Worm (Caenorhabditis elegans): ENCODE measurements around the gene C18B10.6.

The C18B10.6 gene

DNA sequence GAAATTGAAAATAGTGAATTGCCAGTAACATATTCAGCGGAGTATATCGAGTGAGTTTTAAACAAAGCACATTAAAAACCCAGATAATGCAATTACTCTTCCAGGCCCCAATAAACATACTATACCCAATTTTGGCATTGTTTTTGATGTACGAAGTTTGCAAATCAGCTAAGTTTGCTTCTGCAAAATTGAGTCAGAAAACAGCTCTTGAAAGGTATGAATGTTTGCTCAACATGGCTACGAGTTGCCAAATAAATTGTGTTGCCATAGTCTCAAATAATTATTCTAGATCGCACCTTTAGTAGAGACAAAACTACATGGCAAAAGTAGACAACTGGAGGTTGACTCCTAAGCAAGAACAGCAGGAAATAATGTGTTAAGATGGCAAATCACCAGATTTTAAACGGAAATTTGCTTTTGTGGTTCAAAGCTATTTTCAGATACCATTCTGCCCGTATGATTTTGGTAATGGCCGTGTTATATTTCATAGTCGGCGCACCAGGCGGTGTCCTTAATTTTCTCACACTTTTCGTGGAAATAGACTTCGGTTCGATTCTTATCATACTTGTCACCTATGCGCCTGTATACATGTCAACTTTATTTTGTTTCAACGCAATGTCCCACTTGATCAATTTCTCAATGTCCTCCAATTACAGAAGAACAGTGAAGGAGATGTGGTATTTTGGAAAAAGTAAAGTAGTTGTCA lies 48.3 kb downstream of the C18B10.6 start:
- TF ChIP-seq dsc-1 (tag; optimal IDR thresholded peaks at IDR 0.05) (no peak), ztf-11 (tag; optimal IDR thresholded peaks at IDR 0.05) (no peak), lin-14 (GFP tag; optimal IDR thresholded peaks at IDR 0.05) (no peak), efl-1 (optimal IDR thresholded peaks at IDR 0.05) (no peak), efl-1 (GFP tag; optimal IDR thresholded peaks at IDR 0.05 in 1 of 2) (peak in 1 of 2 experiments; percentile 80), nhr-11 (tag; optimal IDR thresholded peaks at IDR 0.05) (no peak), nhr-90 (tag; optimal IDR thresholded peaks at IDR 0.05; ENCODE audit: poor library complexity) (peak; percentile 24), mdl-1 (tag; optimal IDR thresholded peaks at IDR 0.05) (no peak), fkh-4 (tag; optimal IDR thresholded peaks at IDR 0.05; ENCODE audit: borderline replicate concordance) (no peak), lin-35 (GFP tag; optimal IDR thresholded peaks at IDR 0.05) (no peak), unc-30 (tag; optimal IDR thresholded peaks at IDR 0.05) (no peak), elt-3 (tag; optimal IDR thresholded peaks at IDR 0.05) (peak in 1 of 6 experiments; percentile 35), elt-2 (tag; optimal IDR thresholded peaks at IDR 0.05) (peak; percentile 5), ama-1 (optimal IDR thresholded peaks at IDR 0.05) (peak; percentile 52), vab-15 (tag; optimal IDR thresholded peaks at IDR 0.05) (no peak), nhr-20 (tag; optimal IDR thresholded peaks at IDR 0.05) (peak; percentile 6), snu-23 (GFP tag; optimal IDR thresholded peaks at IDR 0.05) (peak; percentile 44), lin-13 (GFP tag; optimal IDR thresholded peaks at IDR 0.05) (no peak), lir-3 (tag; optimal IDR thresholded peaks at IDR 0.05; ENCODE audit: poor library complexity) (peak; percentile 21), ceh-88 (GFP tag; IDR thresholded peaks at IDR 0.05) (0 out of 2 replicates have a peak, but pooled peaks have one; percentile 10), xbp-1 (tag; optimal IDR thresholded peaks at IDR 0.05) (no peak), nhr-85 (tag) (peak; percentile 53), skn-1 (tag; optimal IDR thresholded peaks at IDR 0.05) (no peak), mef-2 (tag; optimal IDR thresholded peaks at IDR 0.05) (no peak)

DNA sequence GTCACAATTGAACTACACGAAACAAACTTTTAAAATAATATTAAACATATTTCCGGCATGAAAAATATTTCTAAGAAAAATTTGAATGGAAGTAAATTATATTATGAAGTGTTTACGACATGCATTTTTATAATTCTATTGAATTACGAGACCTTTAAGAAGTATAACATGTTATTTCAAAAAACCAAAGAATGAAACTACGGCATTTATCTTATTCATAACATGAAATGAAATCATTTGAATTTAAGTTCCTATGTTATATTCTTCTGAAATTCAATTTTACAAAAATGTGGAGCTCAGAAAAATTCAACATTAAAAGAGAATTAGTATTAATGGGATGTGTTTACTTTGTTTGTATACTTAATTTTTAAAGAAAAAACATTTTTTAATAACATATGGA lies 49.8 kb downstream of the C18B10.6 start, which contains the start of gene srw-71:
Gene srw-71 (minus strand): TSS at position 101 of the 400 bp plus-strand sequence.
- TF ChIP-seq lin-13 (GFP tag; optimal IDR thresholded peaks at IDR 0.05) (no peak), grh-1 (GFP tag; IDR thresholded peaks at IDR 0.05) (no peak), swsn-7 (tag; optimal IDR thresholded peaks at IDR 0.05) (no peak), sox-4 (tag; optimal IDR thresholded peaks at IDR 0.05) (no peak), lin-39 (tag; optimal IDR thresholded peaks at IDR 0.05) (no peak), jun-1 (tag; optimal IDR thresholded peaks at IDR 0.05) (no peak), ets-5 (GFP tag; IDR thresholded peaks at IDR 0.05) (no peak), fkh-8 (tag; optimal IDR thresholded peaks at IDR 0.05) (peak; percentile 33), unc-62 (GFP tag; optimal IDR thresholded peaks at IDR 0.05) (no peak), nhr-11 (tag; optimal IDR thresholded peaks at IDR 0.05) (peak; percentile 30)
